Worm (Caenorhabditis elegans) whole organism, L1 larva: Measurements from ENCODE around the gene ptr-4.

ENCODE experiments used
- C34B4.2 ChIP-seq: sonication (generic microtip); optimal IDR thresholded peaks from 2 replicates; lab custom pipeline; 2017; ENCODE audit warnings: mild to moderate bottlenecking, missing genetic modification characterization, missing compliant biosample characterization
- alr-1 ChIP-seq: fragments of 200-800 bp; sonication (Bioruptor generic); optimal IDR thresholded peaks from 2 replicates; lab custom pipeline; 2018; ENCODE audit warnings: borderline replicate concordance, mild to moderate bottlenecking, missing genetic modification characterization, missing compliant biosample characterization
- ceh-82 ChIP-seq, 3 experiments: fragments of 150-350 bp in 1 of 3; sonication (generic microtip) in 2 of 3; optimal IDR thresholded peaks; 2 replicates each; lab custom pipeline; 2014 to 2017; ENCODE audit warnings: missing biosample characterization in 3 of 3, missing genetic modification characterization in 3 of 3
- elt-3 ChIP-seq, 6 experiments: fragments of 150-350 bp in 1 of 6; sonication (generic microtip); optimal IDR thresholded peaks; 2 replicates each; lab custom pipeline; 2017 to 2018; ENCODE audit warnings: missing biosample characterization in 6 of 6, missing genetic modification characterization in 6 of 6, inconsistent platforms in 1 of 6
- fkh-10 ChIP-seq: sonication (generic microtip); optimal IDR thresholded peaks from 2 replicates; lab custom pipeline; 2017; ENCODE audit warnings: missing biosample characterization, missing genetic modification reagents, missing genetic modification characterization
- isw-1 ChIP-seq: fragments of 200-800 bp; sonication (Bioruptor generic); IDR thresholded peaks from 2 replicates; pipeline ENCODE4 v1.3.6; 2022; ENCODE audit warnings: missing genetic modification characterization, missing compliant biosample characterization
- mab-9 ChIP-seq: fragments of 200-800 bp; sonication (Bioruptor generic); IDR thresholded peaks from 2 replicates; pipeline ENCODE4 v1.3.6; 2022; ENCODE audit warnings: missing genetic modification reagents, missing genetic modification characterization, missing compliant biosample characterization
- nhr-11 ChIP-seq: fragments of 150-350 bp; optimal IDR thresholded peaks from 2 replicates; lab custom pipeline; 2014; ENCODE audit warnings: missing biosample characterization, missing genetic modification characterization
- nhr-12 ChIP-seq: sonication (generic microtip); optimal IDR thresholded peaks from 2 replicates; lab custom pipeline; 2017; ENCODE audit warnings: missing biosample characterization, missing genetic modification characterization
- nhr-77 ChIP-seq: fragments of 150-350 bp; optimal IDR thresholded peaks from 2 replicates; lab custom pipeline; 2014; ENCODE audit warnings: missing biosample characterization, missing genetic modification characterization
- snpc-4 ChIP-seq: fragments of 150-350 bp; optimal IDR thresholded peaks from 2 replicates; lab custom pipeline; 2014; ENCODE audit warnings: missing biosample characterization, missing genetic modification characterization
- tlp-1 ChIP-seq: fragments of 150-350 bp; optimal IDR thresholded peaks from 2 replicates; lab custom pipeline; 2014; ENCODE audit warnings: missing biosample characterization, missing genetic modification characterization
- vab-15 ChIP-seq: sonication (generic microtip); optimal IDR thresholded peaks from 2 replicates; lab custom pipeline; 2017; ENCODE audit warnings: missing genotype, mild to moderate bottlenecking, missing genetic modification characterization, missing compliant biosample characterization

DNA sequence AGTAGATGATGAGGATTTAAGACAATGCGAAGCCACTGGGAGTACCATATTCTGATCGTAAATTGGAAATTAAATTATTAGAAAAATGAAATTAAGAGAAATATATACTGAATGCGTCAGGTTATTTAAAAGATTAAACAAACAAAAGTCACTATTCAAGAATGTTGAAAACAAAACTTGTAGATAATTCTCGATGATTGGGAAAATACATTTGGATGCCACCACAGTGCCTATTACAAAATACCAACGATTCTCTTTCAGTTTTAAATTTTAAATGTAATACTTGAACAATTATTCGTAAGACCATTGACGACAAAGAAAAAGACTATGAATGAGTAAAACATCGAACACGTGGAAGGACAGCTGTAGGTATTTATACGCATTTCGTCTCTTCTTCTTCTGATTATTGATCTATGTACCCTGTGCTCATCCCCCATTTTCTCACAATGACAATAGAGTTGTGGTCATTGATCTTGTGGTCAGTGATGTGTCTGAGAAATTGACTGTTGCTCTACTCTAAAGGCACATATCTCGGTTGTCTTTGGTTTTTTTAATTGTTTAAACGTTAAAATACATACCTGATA lies 45.8 kb downstream of the ptr-4 start, which contains the start of gene C09B8.4:
- TF ChIP-seq alr-1 (tag; lab: Kevin White, UChicago) (no peak), isw-1 (no peak), nhr-12 (tag; lab: Kevin White, UChicago) (no peak), fkh-10 (GFP tag; lab: Kevin White, UChicago) (no peak), C34B4.2 (no peak), tlp-1 (tag; lab: Kevin White, UChicago) (no peak), snpc-4 (no peak), ceh-82 (tag; optimal IDR thresholded peaks at IDR 0.05; lab: Kevin White, UChicago) (no peak), nhr-77 (tag; lab: Kevin White, UChicago) (no peak), vab-15 (no peak), mab-9 (GFP tag; lab: Robert Waterston, UW) (no peak), nhr-11 (tag; lab: Kevin White, UChicago) (no peak), elt-3 (tag; optimal IDR thresholded peaks at IDR 0.05; lab: Kevin White, UChicago) (no peak)
